Fruit fly (Drosophila melanogaster) whole organism, embryonic: ENCODE measurements around the gene Alg11.

Experiments used
- CG1529 ChIP-seq: fragments of 200-800 bp; sonication (Bioruptor generic); optimal IDR thresholded peaks from 3 replicates; lab custom pipeline; 2018; ENCODE audit warnings: missing biosample characterization, missing genetic modification characterization
- CG31441 ChIP-seq: fragments of 200-800 bp; sonication (Bioruptor generic); IDR thresholded peaks from 2 replicates; pipeline ENCODE4 v1.3.6; 2022; ENCODE audit warnings: missing biosample characterization, missing genetic modification characterization
- CG6272 ChIP-seq: fragments of 200-800 bp; sonication (Bioruptor generic); IDR thresholded peaks from 2 replicates; pipeline ENCODE4 v1.3.6; 2022; ENCODE audit warnings: missing biosample characterization, missing genetic modification characterization
- Hand ChIP-seq: fragments of 200-800 bp; sonication (Bioruptor generic); optimal IDR thresholded peaks from 2 replicates; lab custom pipeline; 2017; ENCODE audit warnings: mild to moderate bottlenecking, missing biosample characterization, missing genetic modification reagents, missing genetic modification characterization
- Lhr ChIP-seq: fragments of 200-800 bp; sonication (Bioruptor generic); optimal IDR thresholded peaks from 3 replicates; lab custom pipeline; 2017; ENCODE audit warnings: mild to moderate bottlenecking, missing biosample characterization, missing genetic modification reagents, missing genetic modification characterization
- Nf-YB ChIP-seq: fragments of 200-800 bp; sonication (Bioruptor generic); optimal IDR thresholded peaks from 3 replicates; lab custom pipeline; 2019; ENCODE audit warnings: missing biosample characterization, mild to moderate bottlenecking, missing genetic modification characterization, moderate library complexity
- Optix ChIP-seq: fragments of 200-800 bp; sonication (Bioruptor generic); IDR thresholded peaks from 3 replicates; pipeline ENCODE4 v1.3.6; 2022; ENCODE audit warnings: missing biosample characterization, missing genetic modification characterization
- fu2 ChIP-seq: fragments of 200-800 bp; sonication (Bioruptor generic); optimal IDR thresholded peaks from 2 replicates; lab custom pipeline; 2016; ENCODE audit warnings: missing biosample characterization, missing genetic modification characterization
- peb ChIP-seq: fragments of 200-800 bp; sonication (Bioruptor generic); IDR thresholded peaks from 2 replicates; pipeline ENCODE4 v1.3.6; 2022; ENCODE audit warnings: missing biosample characterization, missing genetic modification characterization
- phol ChIP-seq: fragments of 200-800 bp; sonication (Bioruptor generic); optimal IDR thresholded peaks from 3 replicates; lab custom pipeline; 2018; ENCODE audit warnings: missing biosample characterization, mild to moderate bottlenecking, missing genetic modification characterization, moderate library complexity
- so ChIP-seq: fragments of 200-800 bp; sonication (Bioruptor generic); IDR thresholded peaks from 3 replicates; pipeline ENCODE4 v1.3.6; 2022; ENCODE audit warnings: missing biosample characterization, missing genetic modification characterization
- tgo ChIP-seq: fragments of 200-800 bp; sonication (Bioruptor generic); IDR thresholded peaks from 3 replicates; pipeline ENCODE4 v1.3.6; 2022; ENCODE audit warnings: missing biosample characterization, missing genetic modification characterization
- vfl ChIP-seq: fragments of 200-800 bp; sonication (Bioruptor generic); optimal IDR thresholded peaks from 2 replicates; lab custom pipeline; 2016; ENCODE audit warnings: missing biosample characterization, missing genetic modification characterization

DNA sequence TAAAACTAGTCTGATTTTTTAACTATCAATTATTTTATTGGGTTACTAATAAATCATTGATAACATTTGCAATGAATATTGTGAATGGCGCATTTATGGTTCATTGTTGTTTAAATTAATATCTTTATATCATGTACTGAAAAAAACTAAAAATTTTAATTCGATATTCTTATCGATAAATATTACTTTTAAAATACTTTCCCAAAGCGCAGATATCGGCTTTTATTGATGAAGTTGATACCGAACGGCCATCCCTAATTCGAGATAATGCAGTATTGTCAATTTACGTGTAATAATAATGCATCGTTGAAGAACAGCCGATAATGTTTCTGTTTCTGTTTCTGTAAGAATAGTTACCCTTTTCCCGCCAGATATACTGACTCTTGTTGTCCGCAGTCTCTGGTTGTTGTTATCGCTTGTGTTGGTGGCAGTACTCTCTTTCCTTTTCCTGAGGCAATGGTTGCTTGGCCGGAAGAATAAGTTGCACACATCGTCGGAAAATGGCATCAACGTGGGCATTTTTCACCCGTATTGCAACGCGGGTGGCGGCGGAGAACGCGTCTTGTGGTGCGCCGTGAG is 519 bp downstream of the Alg11 start:
- no peak for TF ChIP-seq CG1529 (GFP tag; lab: Kevin White, UChicago)
- no peak for TF ChIP-seq CG6272
- TF ChIP-seq Hand (GFP tag; lab: Kevin White, UChicago), result no peak
- TF ChIP-seq phol (tag; lab: Kevin White, UChicago), result no peak
- no peak for TF ChIP-seq tgo (GFP tag; lab: Robert Waterston, UW)
- TF ChIP-seq vfl (GFP tag; lab: Kevin White, UChicago), result no peak
- no peak for TF ChIP-seq Lhr (GFP tag; lab: Kevin White, UChicago)
- TF ChIP-seq CG31441, result no peak
- no peak for TF ChIP-seq so (GFP tag; lab: Robert Waterston, UW)
- no peak for TF ChIP-seq Optix (GFP tag; lab: Robert Waterston, UW)
- no peak for TF ChIP-seq fu2 (GFP tag; lab: Kevin White, UChicago)
- no peak for TF ChIP-seq peb
- TF ChIP-seq Nf-YB (GFP tag; lab: Kevin White, UChicago), result no peak
